Worm (Caenorhabditis elegans) whole organism, L4/young adult: Measurements from ENCODE around the gene mpdu-1.

Experiments used
- W03F9.2 ChIP-seq: fragments of 150-350 bp; optimal IDR thresholded peaks from 2 replicates; lab custom pipeline; 2014; ENCODE audit warnings: missing biosample characterization, missing genetic modification characterization
- dao-5 ChIP-seq: sonication (generic microtip); optimal IDR thresholded peaks from 2 replicates; lab custom pipeline; 2016; ENCODE audit warnings: missing genotype, missing genetic modification characterization, moderate library complexity, missing compliant biosample characterization
- him-1 ChIP-seq: sonication (generic microtip); optimal IDR thresholded peaks from 2 replicates; lab custom pipeline; 2016; ENCODE audit warnings: missing genotype, missing genetic modification reagents, missing genetic modification characterization, missing compliant biosample characterization

- no peak for TF ChIP-seq him-1 (tag; lab: Kevin White, UChicago)
- no peak for TF ChIP-seq W03F9.2 (tag; lab: Kevin White, UChicago)
- TF ChIP-seq dao-5: no peak
Measured at ce11 chrV:8403152-8403551, 44.2 kb upstream of the mpdu-1 start.
